Fruit fly (Drosophila melanogaster) whole organism, wandering third instar larva: ENCODE results near the gene CG46396.

Source experiments
- CG9705 ChIP-seq: fragments of 200-800 bp; sonication (Bioruptor generic); optimal IDR thresholded peaks from 2 replicates; lab custom pipeline; 2018; ENCODE audit warnings: missing biosample characterization, mild to moderate bottlenecking, missing genetic modification characterization
- CrebA ChIP-seq: fragments of 200-800 bp; sonication (Bioruptor generic); optimal IDR thresholded peaks from 2 replicates; lab custom pipeline; 2016; ENCODE audit warnings: missing biosample characterization, mild to moderate bottlenecking, missing genetic modification characterization, borderline replicate concordance
- Hr83 ChIP-seq: fragments of 200-300 bp; sonication (Bioruptor generic); optimal IDR thresholded peaks from 2 replicates; lab custom pipeline; 2016; ENCODE audit warnings: missing biosample characterization, mild to moderate bottlenecking, missing genetic modification characterization, moderate library complexity; ENCODE audit not compliant: poor library complexity, severe bottlenecking
- Myc ChIP-seq: fragments of >200 bp; optimal IDR thresholded peaks from 2 replicates; lab custom pipeline; 2017
- OdsH ChIP-seq: fragments of 200-800 bp; sonication (Bioruptor generic); optimal IDR thresholded peaks from 2 replicates; lab custom pipeline; 2016; ENCODE audit warnings: missing biosample characterization, mild to moderate bottlenecking, missing genetic modification characterization
- brk ChIP-seq: fragments of 200-800 bp; sonication (Bioruptor generic); optimal IDR thresholded peaks from 2 replicates; lab custom pipeline; 2016; ENCODE audit warnings: missing biosample characterization, mild to moderate bottlenecking, missing genetic modification characterization
- lola ChIP-seq: fragments of >200 bp; optimal IDR thresholded peaks from 2 replicates; lab custom pipeline; 2017; ENCODE audit warnings: missing biosample characterization, missing genetic modification characterization
- pan ChIP-seq: fragments of >200 bp; optimal IDR thresholded peaks from 2 replicates; lab custom pipeline; 2017
- usp ChIP-seq: fragments of >200 bp; optimal IDR thresholded peaks from 2 replicates; lab custom pipeline; 2017; ENCODE audit warnings: missing biosample characterization, missing genetic modification characterization

DNA sequence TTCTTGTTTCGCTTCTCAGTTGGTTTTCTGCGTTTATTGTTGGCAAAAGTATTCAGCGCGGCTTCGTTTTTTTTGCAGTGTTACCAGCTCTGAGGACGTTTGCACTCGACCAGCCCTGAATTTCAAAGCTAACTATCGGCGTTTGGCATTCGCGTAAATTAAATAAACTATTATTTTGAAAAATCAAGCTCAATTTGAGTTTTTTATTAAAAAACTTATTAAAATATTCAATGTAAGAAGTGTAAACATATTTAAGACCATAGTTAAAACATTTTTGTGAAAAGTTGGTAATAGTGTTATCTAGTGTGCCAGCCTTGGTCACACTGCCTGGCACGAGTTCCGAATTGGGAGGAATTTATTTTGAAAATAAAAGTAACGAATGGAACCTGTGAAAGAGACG, 42.0 kb downstream of the CG46396 start, which contains the start of the genes SmD2 and CG18048:
- no peak for TF ChIP-seq OdsH (GFP tag; lab: Kevin White, UChicago)
- TF ChIP-seq pan, result no peak
- no peak for TF ChIP-seq usp (GFP tag; lab: Kevin White, UChicago)
- TF ChIP-seq CrebA (GFP tag; lab: Kevin White, UChicago), result no peak
- TF ChIP-seq lola, result no peak
- TF ChIP-seq Hr83 (GFP tag; lab: Kevin White, UChicago), result no peak
- TF ChIP-seq brk, result no peak
- no peak for TF ChIP-seq CG9705 (GFP tag; lab: Kevin White, UChicago)
- no peak for TF ChIP-seq Myc
